Worm (Caenorhabditis elegans) whole organism, L2 larva: ENCODE results near the gene T22F3.2.
"Not testable (repeated sequence)": the region's sequence is repeated elsewhere in the genome, so short reads cannot be mapped to it uniquely, and the experiment has no call there.

Source experiments
- C34F6.9 ChIP-seq: fragments of 150-350 bp; optimal IDR thresholded peaks from 2 replicates; lab custom pipeline; 2014; ENCODE audit warnings: missing biosample characterization, missing genetic modification characterization
- F13H6.1 ChIP-seq: sonication (generic microtip); optimal IDR thresholded peaks from 2 replicates; lab custom pipeline; 2016; ENCODE audit warnings: missing genetic modification characterization, missing compliant biosample characterization
- R02D3.7 ChIP-seq: fragments of 150-350 bp; optimal IDR thresholded peaks from 2 replicates; lab custom pipeline; 2014; ENCODE audit warnings: missing biosample characterization, missing genetic modification characterization
- alr-1 ChIP-seq: fragments of 150-350 bp; optimal IDR thresholded peaks from 2 replicates; lab custom pipeline; 2014; ENCODE audit warnings: missing biosample characterization, missing genetic modification characterization
- ama-1 ChIP-seq: fragments of 150-350 bp; optimal IDR thresholded peaks from 2 replicates; lab custom pipeline; 2018; ENCODE audit warnings: inconsistent platforms
- ceh-16 ChIP-seq: fragments of 150-350 bp; optimal IDR thresholded peaks from 2 replicates; lab custom pipeline; 2014; ENCODE audit warnings: missing biosample characterization, missing genetic modification characterization
- crh-2 ChIP-seq: sonication (generic microtip); optimal IDR thresholded peaks from 2 replicates; lab custom pipeline; 2017; ENCODE audit warnings: missing biosample characterization, missing genetic modification characterization
- elt-1 ChIP-seq: fragments of 150-350 bp; optimal IDR thresholded peaks from 2 replicates; lab custom pipeline; 2014; ENCODE audit warnings: missing biosample characterization, missing genetic modification characterization
- fos-1 ChIP-seq: fragments of 150-350 bp; optimal IDR thresholded peaks from 2 replicates; lab custom pipeline; 2014; ENCODE audit warnings: missing biosample characterization, missing genetic modification characterization
- gmeb-1 ChIP-seq: fragments of 150-350 bp; optimal IDR thresholded peaks from 2 replicates; lab custom pipeline; 2014; ENCODE audit warnings: missing biosample characterization, missing genetic modification characterization
- lin-11 ChIP-seq: fragments of 150-350 bp; sonication (generic microtip); optimal IDR thresholded peaks from 2 replicates; lab custom pipeline; 2014; ENCODE audit warnings: missing biosample characterization, missing genetic modification characterization, inconsistent platforms, mixed read lengths
- lin-13 ChIP-seq: fragments of 150-350 bp; optimal IDR thresholded peaks from 2 replicates; lab custom pipeline; 2014; ENCODE audit warnings: missing biosample characterization, missing genetic modification reagents, missing genetic modification characterization
- lsy-2 ChIP-seq, 2 experiments: fragments of 150-350 bp in 1 of 2; sonication (generic microtip) in 1 of 2; optimal IDR thresholded peaks; 2 replicates each; lab custom pipeline; 2014 to 2017; ENCODE audit warnings: missing biosample characterization in 2 of 2, missing genetic modification characterization in 2 of 2
- mab-5 ChIP-seq: fragments of 150-350 bp; optimal IDR thresholded peaks from 2 replicates; lab custom pipeline; 2014; ENCODE audit warnings: missing biosample characterization, missing genetic modification characterization
- mbf-1 ChIP-seq: sonication (generic microtip); optimal IDR thresholded peaks from 2 replicates; lab custom pipeline; 2017; ENCODE audit warnings: missing biosample characterization, missing genetic modification characterization
- mdl-1 ChIP-seq, 2 experiments: fragments of 150-350 bp in 1 of 2; sonication (generic microtip) in 1 of 2; optimal IDR thresholded peaks; 2 replicates each; lab custom pipeline; 2017; ENCODE audit warnings: missing biosample characterization in 2 of 2, missing genetic modification characterization in 2 of 2
- nhr-129 ChIP-seq: fragments of 150-350 bp; optimal IDR thresholded peaks from 2 replicates; lab custom pipeline; 2014; ENCODE audit warnings: missing biosample characterization, missing genetic modification characterization
- nhr-6 ChIP-seq: fragments of 150-350 bp; optimal IDR thresholded peaks from 2 replicates; lab custom pipeline; 2014; ENCODE audit warnings: missing biosample characterization, missing genetic modification characterization
- nhr-77 ChIP-seq: fragments of 150-350 bp; optimal IDR thresholded peaks from 2 replicates; lab custom pipeline; 2014; ENCODE audit warnings: missing biosample characterization, missing genetic modification characterization
- sem-4 ChIP-seq: fragments of 150-350 bp; optimal IDR thresholded peaks from 2 replicates; lab custom pipeline; 2014; ENCODE audit warnings: missing biosample characterization, missing genetic modification reagents, missing genetic modification characterization
- sma-3 ChIP-seq: sonication (generic microtip); optimal IDR thresholded peaks from 2 replicates; lab custom pipeline; 2016; ENCODE audit warnings: missing genetic modification reagents, missing genetic modification characterization, missing compliant biosample characterization
- sma-9 ChIP-seq, 2 experiments: fragments of 150-350 bp in 1 of 2; sonication (generic microtip) in 1 of 2; optimal IDR thresholded peaks; 2 replicates each; lab custom pipeline; 2014 to 2016; ENCODE audit warnings: missing genetic modification characterization in 2 of 2, mild to moderate bottlenecking in 1 of 2, missing biosample characterization in 1 of 2, missing compliant biosample characterization in 1 of 2, missing genetic modification reagents in 1 of 2, moderate library complexity in 1 of 2
- snpc-4 ChIP-seq: fragments of 150-350 bp; optimal IDR thresholded peaks from 2 replicates; lab custom pipeline; 2014; ENCODE audit warnings: missing biosample characterization, missing genetic modification characterization
- unc-39 ChIP-seq: fragments of 150-350 bp; optimal IDR thresholded peaks from 2 replicates; lab custom pipeline; 2014; ENCODE audit warnings: missing biosample characterization, missing genetic modification characterization
- unc-55 ChIP-seq: fragments of 150-350 bp; sonication (generic microtip); optimal IDR thresholded peaks from 3 replicates; lab custom pipeline; 2014; ENCODE audit warnings: missing biosample characterization, missing genetic modification reagents, missing genetic modification characterization
- zag-1 ChIP-seq: fragments of 150-350 bp; optimal IDR thresholded peaks from 2 replicates; lab custom pipeline; 2014; ENCODE audit warnings: missing biosample characterization, missing genetic modification characterization
- ztf-11 ChIP-seq: sonication (generic microtip); optimal IDR thresholded peaks from 2 replicates; lab custom pipeline; 2017; ENCODE audit warnings: missing biosample characterization, missing genetic modification characterization
- ztf-4 ChIP-seq: fragments of 150-350 bp; optimal IDR thresholded peaks from 2 replicates; lab custom pipeline; 2014; ENCODE audit warnings: missing biosample characterization, missing genetic modification characterization

T22F3.2 gene

DNA sequence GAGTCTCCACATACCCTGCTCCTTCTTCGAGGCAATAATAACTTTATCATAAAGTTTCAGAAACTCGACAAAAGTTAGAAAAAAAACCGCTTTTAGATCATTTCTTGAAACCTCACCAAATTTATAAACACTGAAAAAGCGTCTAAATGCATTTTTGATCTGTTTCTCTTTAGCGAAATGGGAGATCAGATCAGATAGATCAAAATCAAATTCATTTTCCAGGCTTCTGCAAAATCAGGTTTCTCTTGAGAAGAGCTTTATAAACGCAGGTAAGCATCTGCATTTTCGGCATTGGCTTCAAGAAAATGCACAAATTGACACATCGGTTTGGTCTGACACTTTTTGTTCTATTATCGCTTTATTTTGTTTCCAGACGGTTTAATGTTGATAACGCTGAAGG is 14.0 kb upstream of the T22F3.2 start, which contains the start of gene F40C5.1:
TSS of gene F40C5.1 (plus strand) at position 301 of the 400 bp plus-strand sequence.
- TF ChIP-seq nhr-6 (tag; lab: Kevin White, UChicago); nhr-129 (tag; lab: Kevin White, UChicago); nhr-77: not testable (repeated sequence)
- TF ChIP-seq, all 48 proteins: peak for 0; not testable (repeated sequence) for 48

ce11 chrV:3575759-3576158 is 10.7 kb upstream of the T22F3.2 start, which contains the start of gene grl-27:
grl-27 (minus strand) TSS chrV:3575859.
- TF ChIP-seq fos-1 (tag; lab: Kevin White, UChicago) (no peak), mab-5 (no peak), mdl-1 (tag; optimal IDR thresholded peaks at IDR 0.05; lab: Kevin White, UChicago) (no peak), mbf-1 (no peak), crh-2 (tag; lab: Kevin White, UChicago) (no peak), ceh-16 (no peak), unc-39 (tag; lab: Kevin White, UChicago) (no peak), nhr-6 (tag; lab: Kevin White, UChicago) (no peak), zag-1 (tag; lab: Kevin White, UChicago) (no peak), ztf-4 (no peak), alr-1 (no peak)

DNA sequence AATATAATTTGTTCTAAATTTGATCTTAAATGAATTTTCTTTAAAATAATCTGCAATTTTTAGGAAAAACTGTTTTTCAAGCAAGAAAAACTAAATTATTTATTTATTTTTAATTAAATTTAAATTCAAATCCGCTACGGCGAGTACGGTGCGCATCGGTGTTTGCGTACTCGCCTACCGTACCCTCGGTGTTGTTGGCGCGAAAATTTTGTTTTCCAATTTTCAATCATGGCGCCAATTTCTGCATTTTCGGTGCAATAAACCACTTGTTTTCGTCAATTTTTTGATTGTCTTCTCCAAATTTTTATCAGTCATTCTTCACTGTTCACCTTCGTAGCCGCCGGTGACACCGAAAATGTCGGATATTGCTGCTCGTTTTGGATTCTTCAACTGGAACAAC is 7.6 kb upstream of the T22F3.2 start, which contains the start of gene pygl-1:
TSS of gene pygl-1 (plus strand) at position 211 of the 400 bp plus-strand sequence.
- TF ChIP-seq lin-11 (tag; lab: Kevin White, UChicago) (no peak), lsy-2 (tag; optimal IDR thresholded peaks at IDR 0.05; lab: Kevin White, UChicago) (peak in 1 of 2 experiments; percentile 81)

DNA sequence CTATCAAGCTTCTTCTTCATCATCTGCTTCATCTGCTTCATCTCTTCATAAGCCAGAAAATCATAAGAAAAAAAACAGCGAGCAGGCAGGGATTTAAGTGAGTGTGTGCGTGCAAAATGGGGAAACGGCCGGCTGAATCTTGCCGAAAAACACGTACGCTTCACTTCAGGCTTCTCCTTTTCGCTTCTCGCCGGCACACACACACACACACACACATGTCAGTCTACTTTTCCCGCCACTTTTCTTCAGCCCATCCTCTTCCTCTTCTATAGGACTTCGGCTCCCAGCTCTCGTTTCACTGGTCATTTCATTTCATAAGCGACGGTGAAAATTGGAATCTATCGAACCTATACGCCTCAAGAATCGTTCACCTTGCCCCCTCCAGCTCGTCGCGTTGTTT is 7.2 kb upstream of the T22F3.2 start:
- no peak for TF ChIP-seq R02D3.7 (tag; lab: Kevin White, UChicago)
- no peak for TF ChIP-seq sem-4 (tag; lab: Kevin White, UChicago)
- no peak for TF ChIP-seq elt-1 (tag; lab: Kevin White, UChicago)
- peak; percentile 67 for TF ChIP-seq nhr-129 (tag; lab: Kevin White, UChicago)
- no peak for TF ChIP-seq unc-55
- peak; percentile 14 for TF ChIP-seq lin-11 (tag; lab: Kevin White, UChicago)
- peak; percentile 40 for TF ChIP-seq C34F6.9
- TF ChIP-seq F13H6.1 (tag; lab: Kevin White, UChicago), result no peak
- TF ChIP-seq ama-1, result no peak

DNA sequence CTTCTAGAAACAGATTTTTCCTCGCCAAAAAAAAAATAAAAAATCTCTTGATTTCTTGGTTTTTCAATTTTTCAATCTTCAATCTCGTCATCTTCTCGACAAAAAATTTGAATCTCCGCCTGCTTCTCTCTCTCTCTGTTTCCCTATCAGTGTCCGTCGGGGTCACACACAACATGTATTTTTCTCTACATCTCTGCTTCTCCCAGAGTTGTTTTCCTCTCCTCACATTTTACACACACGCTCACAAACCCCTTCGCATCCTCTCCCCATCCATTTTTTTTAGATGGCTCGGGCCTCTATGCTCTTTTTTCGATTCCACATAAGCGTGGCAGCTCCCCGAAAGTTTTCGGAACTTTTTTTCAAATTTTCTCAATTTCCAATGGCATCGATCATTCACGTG is 6.6 kb upstream of the T22F3.2 start:
- peak in 1 of 2 experiments; percentile 61 for TF ChIP-seq lsy-2 (tag; optimal IDR thresholded peaks at IDR 0.05; lab: Kevin White, UChicago)
- no peak for TF ChIP-seq ceh-16
- peak; percentile 9 for TF ChIP-seq sma-3 (GFP tag; lab: Kevin White, UChicago)
- peak; percentile 55 for TF ChIP-seq unc-55
- TF ChIP-seq sma-9 (GFP tag; optimal IDR thresholded peaks at IDR 0.05; lab: Kevin White, UChicago), result peak; percentile 75
- TF ChIP-seq sma-9 (tag; optimal IDR thresholded peaks at IDR 0.05; lab: Kevin White, UChicago), result no peak
- TF ChIP-seq sem-4 (tag; lab: Kevin White, UChicago), result no peak
- TF ChIP-seq ama-1, result peak; percentile 57
- peak; percentile 64 for TF ChIP-seq fos-1 (tag; lab: Kevin White, UChicago)
- TF ChIP-seq nhr-6 (tag; lab: Kevin White, UChicago), result no peak
- TF ChIP-seq C34F6.9, result peak; percentile 45
- peak; percentile 51 for TF ChIP-seq gmeb-1
- TF ChIP-seq F13H6.1 (tag; lab: Kevin White, UChicago), result peak; percentile 44
- TF ChIP-seq crh-2 (tag; lab: Kevin White, UChicago), result peak; percentile 49
- peak; percentile 44 for TF ChIP-seq lin-13 (GFP tag; lab: Kevin White, UChicago)
- peak; percentile 75 for TF ChIP-seq nhr-129 (tag; lab: Kevin White, UChicago)
- peak; percentile 42 for TF ChIP-seq snpc-4 (tag; lab: Kevin White, UChicago)

DNA sequence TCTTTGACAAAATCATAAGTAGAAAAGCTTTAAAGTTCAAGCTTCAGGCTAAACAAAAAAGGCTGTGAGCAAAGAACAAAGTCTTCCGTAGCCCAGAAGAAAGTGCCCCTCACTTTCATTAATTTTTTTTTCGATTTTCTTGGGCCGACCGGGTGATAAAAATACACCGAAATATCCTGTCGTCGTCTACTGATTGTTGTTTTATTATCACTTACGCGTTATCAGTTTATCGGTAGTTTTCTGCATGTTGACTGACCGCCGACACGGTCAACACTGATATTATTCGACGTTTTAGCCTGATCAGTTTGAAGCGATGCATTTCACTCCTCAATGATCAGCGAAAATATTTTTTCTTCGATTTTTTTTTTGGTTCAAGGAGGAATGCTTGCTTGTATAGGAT is 6.1 kb upstream of the T22F3.2 start:
- TF ChIP-seq crh-2 (tag; lab: Kevin White, UChicago), result no peak
- no peak for TF ChIP-seq nhr-129 (tag; lab: Kevin White, UChicago)
- peak; percentile 51 for TF ChIP-seq fos-1 (tag; lab: Kevin White, UChicago)

DNA sequence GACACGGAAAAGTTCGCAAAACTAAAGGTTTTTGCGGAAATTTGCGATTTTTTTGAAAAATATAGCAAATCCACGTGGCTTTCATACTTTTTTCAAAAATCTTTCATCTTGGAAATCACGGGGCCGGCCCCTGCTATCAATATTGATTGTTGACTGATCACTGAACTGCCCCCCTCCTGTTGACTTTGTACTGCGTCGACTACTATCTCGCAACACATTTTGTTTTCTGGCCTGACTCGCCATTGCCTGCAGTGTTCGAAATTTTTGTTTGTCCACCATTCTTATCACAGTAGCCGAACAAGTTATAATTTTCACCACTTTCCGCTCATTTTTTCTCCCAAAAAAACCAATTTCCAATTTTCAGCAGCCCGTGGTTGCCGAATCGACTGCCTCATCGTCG is 5.4 kb upstream of the T22F3.2 start:
- peak; percentile 11 for TF ChIP-seq nhr-129 (tag; lab: Kevin White, UChicago)
- TF ChIP-seq ztf-11 (tag; lab: Kevin White, UChicago), result no peak
